Fruit fly (Drosophila melanogaster): ENCODE measurements around the gene CG5877.

CG5877 gene

dm6 chrX:15323302-15323880, 30.6 kb downstream of the CG5877 start (continued):
- TF ChIP-seq nmo (GFP tag; optimal IDR thresholded peaks at IDR 0.05): peak; percentile 63
- peak; percentile 65 for TF ChIP-seq CG10274 (GFP tag; optimal IDR thresholded peaks at IDR 0.05)
- peak; percentile 21 for TF ChIP-seq gfzf (GFP tag; optimal IDR thresholded peaks at IDR 0.05)
- TF ChIP-seq Elba2 (GFP tag; optimal IDR thresholded peaks at IDR 0.05): no peak
- TF ChIP-seq CG4854 (GFP tag; optimal IDR thresholded peaks at IDR 0.05): peak; percentile 72
- TF ChIP-seq zen2 (GFP tag; IDR thresholded peaks at IDR 0.05; ENCODE audit: partially characterized antibody): peak; percentile 62; the same call in 2 of the 3 replicates
- TF ChIP-seq Ptx1 (GFP tag; IDR thresholded peaks at IDR 0.05): peak; percentile 90
- TF ChIP-seq fd3F (GFP tag; optimal IDR thresholded peaks at IDR 0.05): peak; percentile 47
- peak; percentile 89 for TF ChIP-seq CG8944 (GFP tag; optimal IDR thresholded peaks at IDR 0.05)
- peak; percentile 41 for TF ChIP-seq lbe (GFP tag; optimal IDR thresholded peaks at IDR 0.05)
- TF ChIP-seq CG10979 (tag; optimal IDR thresholded peaks at IDR 0.05): peak; percentile 60
- TF ChIP-seq CG6813 (GFP tag; optimal IDR thresholded peaks at IDR 0.05): peak; percentile 88
- TF ChIP-seq Ets97D (GFP tag; optimal IDR thresholded peaks at IDR 0.05): peak; percentile 86
- peak; percentile 85 for TF ChIP-seq CG9215 (GFP tag; IDR thresholded peaks at IDR 0.05)
- peak; percentile 79 for TF ChIP-seq CG12942 (GFP tag; optimal IDR thresholded peaks at IDR 0.05)
- TF ChIP-seq sug (tag; optimal IDR thresholded peaks at IDR 0.05): peak; percentile 85
- peak; percentile 90 for TF ChIP-seq CG13624 (GFP tag; optimal IDR thresholded peaks at IDR 0.05)
- peak; percentile 93 for TF ChIP-seq sob (GFP tag; IDR thresholded peaks at IDR 0.05)
- peak; percentile 9 for TF ChIP-seq Asciz (GFP tag; optimal IDR thresholded peaks at IDR 0.05)
- peak; percentile 93 for TF ChIP-seq chm (GFP tag; IDR thresholded peaks at IDR 0.05)
- TF ChIP-seq CG11723 (GFP tag; optimal IDR thresholded peaks at IDR 0.05): peak; percentile 79
- TF ChIP-seq Oaz (GFP tag; IDR thresholded peaks at IDR 0.05): peak; percentile 76
- peak; percentile 81 for TF ChIP-seq CG14050 (GFP tag; IDR thresholded peaks at IDR 0.05)
- TF ChIP-seq sd (tag; optimal IDR thresholded peaks at IDR 0.05): peak; percentile 76
- peak; percentile 83 for TF ChIP-seq CG11504 (tag; optimal IDR thresholded peaks at IDR 0.05)
- TF ChIP-seq Atf3 (GFP tag; optimal IDR thresholded peaks at IDR 0.05): peak; percentile 79
- peak; percentile 83 for TF ChIP-seq CG16863 (GFP tag; optimal IDR thresholded peaks at IDR 0.05)
- TF ChIP-seq CG6254 (GFP tag; optimal IDR thresholded peaks at IDR 0.05): peak; percentile 42
- TF ChIP-seq ftz-f1 (GFP tag; optimal IDR thresholded peaks at IDR 0.05): peak; percentile 99
- peak; percentile 74 for TF ChIP-seq CG12391 (tag; optimal IDR thresholded peaks at IDR 0.05)
- peak; percentile 65 for TF ChIP-seq Blimp-1 (GFP tag; optimal IDR thresholded peaks at IDR 0.05)
- TF ChIP-seq gsb (GFP tag; IDR thresholded peaks at IDR 0.05): peak; percentile 84
- peak; percentile 83 for TF ChIP-seq CG17912 (GFP tag; optimal IDR thresholded peaks at IDR 0.05)
- TF ChIP-seq BEAF-32 (GFP tag; optimal IDR thresholded peaks at IDR 0.05): peak; percentile 30
- peak; percentile 79 for TF ChIP-seq pb (GFP tag; optimal IDR thresholded peaks at IDR 0.05)
- TF ChIP-seq gce (GFP tag; IDR thresholded peaks at IDR 0.05): peak; percentile 98
- peak; percentile 78 for TF ChIP-seq CG17385 (GFP tag; optimal IDR thresholded peaks at IDR 0.05)
- peak; percentile 98 for TF ChIP-seq Gug (GFP tag; IDR thresholded peaks at IDR 0.05)
- TF ChIP-seq CG15073 (GFP tag; optimal IDR thresholded peaks at IDR 0.05): peak; percentile 95
- peak; percentile 26 for TF ChIP-seq CG12104 (GFP tag; optimal IDR thresholded peaks at IDR 0.05)
- peak; percentile 33; the same call in 1 of the 3 replicates for TF ChIP-seq z (GFP tag; IDR thresholded peaks at IDR 0.05)
- TF ChIP-seq CG2889 (GFP tag; IDR thresholded peaks at IDR 0.05): peak; percentile 81
- TF ChIP-seq CG5953 (GFP tag; IDR thresholded peaks at IDR 0.05): peak; percentile 89
- TF ChIP-seq CG1792 (GFP tag; optimal IDR thresholded peaks at IDR 0.05): peak; percentile 78
- peak; percentile 78 for TF ChIP-seq CG4282 (GFP tag; optimal IDR thresholded peaks at IDR 0.05)
- peak; percentile 88 for TF ChIP-seq otp (GFP tag; IDR thresholded peaks at IDR 0.05)
- peak; percentile 85 for TF ChIP-seq kni (GFP tag; optimal IDR thresholded peaks at IDR 0.05)
- peak; percentile 64 for TF ChIP-seq oc (tag; optimal IDR thresholded peaks at IDR 0.05)
- peak; percentile 37 for TF ChIP-seq CG15696 (tag; optimal IDR thresholded peaks at IDR 0.05)

All from whole organism, embryonic.